Worm (Caenorhabditis elegans) whole organism, L3 larva: ENCODE results near the gene grl-10.

Experiments used
- ceh-16 ChIP-seq: sonication (generic microtip); optimal IDR thresholded peaks from 2 replicates; lab custom pipeline; 2017; ENCODE audit warnings: missing biosample characterization, missing genetic modification characterization
- ceh-9 ChIP-seq: sonication (generic microtip); optimal IDR thresholded peaks from 2 replicates; lab custom pipeline; 2018; ENCODE audit warnings: missing biosample characterization, missing genetic modification characterization
- elt-1 ChIP-seq: fragments of 150-350 bp; optimal IDR thresholded peaks from 2 replicates; lab custom pipeline; 2014; ENCODE audit warnings: missing biosample characterization, missing genetic modification characterization
- elt-3 ChIP-seq, 3 experiments: fragments of 150-350 bp in 1 of 3; sonication (generic microtip) in 2 of 3; optimal IDR thresholded peaks; 2 replicates in 2 of 3; 4 replicates in 1 of 3; lab custom pipeline; 2014 to 2017; ENCODE audit warnings: missing biosample characterization in 3 of 3, missing genetic modification characterization in 3 of 3
- fos-1 ChIP-seq: fragments of 150-350 bp; optimal IDR thresholded peaks from 2 replicates; lab custom pipeline; 2014; ENCODE audit warnings: missing biosample characterization, missing genetic modification characterization
- lin-39 ChIP-seq: fragments of 150-350 bp; optimal IDR thresholded peaks from 2 replicates; lab custom pipeline; 2018; ENCODE audit warnings: missing biosample characterization, missing genetic modification reagents, missing genetic modification characterization
- mdl-1 ChIP-seq: fragments of 150-350 bp; optimal IDR thresholded peaks from 2 replicates; lab custom pipeline; 2014; ENCODE audit warnings: missing biosample characterization, missing genetic modification characterization
- nfya-1 ChIP-seq: sonication (generic microtip); optimal IDR thresholded peaks from 2 replicates; lab custom pipeline; 2017; ENCODE audit warnings: missing genetic modification characterization, mild to moderate bottlenecking, missing compliant biosample characterization, antibody characterized with exemption, moderate library complexity; ENCODE audit not compliant: insufficient read depth
- nhr-11 ChIP-seq: fragments of 150-350 bp; optimal IDR thresholded peaks from 2 replicates; lab custom pipeline; 2014; ENCODE audit warnings: missing biosample characterization, missing genetic modification characterization
- nhr-77 ChIP-seq: fragments of 150-350 bp; optimal IDR thresholded peaks from 2 replicates; lab custom pipeline; 2014; ENCODE audit warnings: missing biosample characterization, missing genetic modification characterization
- unc-62 ChIP-seq: fragments of 150-350 bp; sonication (generic microtip); optimal IDR thresholded peaks from 4 replicates; lab custom pipeline; 2014; ENCODE audit warnings: missing biosample characterization, missing genetic modification reagents, missing genetic modification characterization
- ztf-4 ChIP-seq: fragments of 150-350 bp; optimal IDR thresholded peaks from 2 replicates; lab custom pipeline; 2014; ENCODE audit warnings: missing biosample characterization, missing genetic modification characterization

grl-10 gene

ce11 chrV:7822655-7823054, 48.3 kb downstream of the grl-10 start:
- peak; percentile 71 for TF ChIP-seq unc-62 (GFP tag; lab: Kevin White, UChicago)
- no peak for TF ChIP-seq ztf-4 (tag; lab: Kevin White, UChicago)
- TF ChIP-seq nfya-1, result peak; percentile 9
- no peak for TF ChIP-seq elt-3 (tag; optimal IDR thresholded peaks at IDR 0.05; lab: Kevin White, UChicago)
- TF ChIP-seq nhr-11, result no peak
- TF ChIP-seq ceh-9 (tag; lab: Kevin White, UChicago), result no peak
- TF ChIP-seq fos-1 (tag; lab: Kevin White, UChicago), result no peak
- peak; percentile 22 for TF ChIP-seq lin-39 (tag; lab: Kevin White, UChicago)
- TF ChIP-seq elt-1 (tag; lab: Kevin White, UChicago), result no peak

DNA sequence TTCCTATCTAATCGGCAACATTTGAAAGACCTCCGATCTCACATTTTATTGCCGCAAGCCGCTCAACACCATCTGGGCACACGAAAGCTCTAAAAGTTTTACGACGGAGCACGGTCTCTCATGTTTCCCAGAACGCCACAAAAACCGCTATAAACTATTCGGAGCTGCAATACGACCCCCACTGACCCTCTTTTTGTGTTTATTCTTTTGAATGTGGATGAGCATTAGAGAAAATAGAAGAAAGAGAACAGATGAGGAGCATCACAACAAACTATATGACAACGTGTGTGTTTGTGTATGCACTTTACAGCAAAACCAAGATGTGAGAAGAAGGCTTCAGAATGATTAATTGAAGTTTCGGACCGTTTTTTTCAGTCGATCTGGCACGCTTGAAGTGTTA, 49.8 kb downstream of the grl-10 start:
- TF ChIP-seq nhr-77 (no peak), mdl-1 (no peak), ceh-16 (tag; lab: Kevin White, UChicago) (no peak)
